Worm (Caenorhabditis elegans): ENCODE measurements around the gene K09C4.10.

DNA sequence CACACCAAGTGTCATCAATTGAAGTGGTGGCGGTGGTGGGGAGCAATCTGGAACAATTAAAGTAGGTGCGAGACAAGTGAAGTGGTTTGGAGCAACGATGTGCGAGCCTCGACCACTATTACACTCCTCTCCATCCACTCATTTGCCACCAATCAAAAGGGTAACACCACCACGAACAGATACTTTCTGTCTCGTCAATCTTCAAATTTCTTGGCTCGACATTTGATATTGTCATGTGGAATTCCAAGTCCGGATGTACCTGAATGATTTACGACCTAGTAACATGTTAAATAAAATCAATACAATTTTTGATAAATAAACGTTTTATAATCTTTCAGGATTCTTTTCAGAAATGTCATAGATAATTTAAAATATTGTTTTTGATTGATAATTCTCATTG is 9.2 kb downstream of the K09C4.10 start, which contains the start of gene sul-1:
- TF ChIP-seq che-1 (tag; optimal IDR thresholded peaks at IDR 0.05), result no peak
- no peak for TF ChIP-seq nhr-11 (tag; optimal IDR thresholded peaks at IDR 0.05)
- TF ChIP-seq unc-86 (tag; optimal IDR thresholded peaks at IDR 0.05), result no peak
- TF ChIP-seq unc-42 (tag; optimal IDR thresholded peaks at IDR 0.05), result no peak
- TF ChIP-seq elt-2 (tag; optimal IDR thresholded peaks at IDR 0.05), result no peak
- TF ChIP-seq pha-4 (tag; optimal IDR thresholded peaks at IDR 0.05), result no peak
- no peak for TF ChIP-seq tbx-2 (tag; optimal IDR thresholded peaks at IDR 0.05)
- TF ChIP-seq ceh-14 (tag; optimal IDR thresholded peaks at IDR 0.05), result no peak
- no peak for TF ChIP-seq ahr-1 (tag; optimal IDR thresholded peaks at IDR 0.05)
- TF ChIP-seq K09A11.1 (tag; optimal IDR thresholded peaks at IDR 0.05; ENCODE audit: insufficient read depth), result no peak

All from whole organism, late embryonic.